Fruit fly (Drosophila melanogaster) whole organism, embryonic: ENCODE data around the gene CG6972.

Experiments used
- Bgb ChIP-seq: fragments of 200-800 bp; sonication (Bioruptor generic); IDR thresholded peaks from 2 replicates; pipeline ENCODE4 v1.3.6; 2022; ENCODE audit warnings: missing biosample characterization, missing genetic modification characterization; ENCODE audit not compliant: partially characterized antibody
- CG11247 ChIP-seq: fragments of 200-800 bp; sonication (Bioruptor generic); IDR thresholded peaks from 2 replicates; pipeline ENCODE4 v1.3.6; 2022; ENCODE audit warnings: missing biosample characterization, missing genetic modification characterization
- CG13123 ChIP-seq: fragments of 200-800 bp; sonication (Bioruptor generic); optimal IDR thresholded peaks from 2 replicates; lab custom pipeline; 2016; ENCODE audit warnings: missing biosample characterization, missing genetic modification characterization
- CG14014 ChIP-seq: fragments of 200-800 bp; sonication (Bioruptor generic); IDR thresholded peaks from 2 replicates; pipeline ENCODE4 v1.3.6; 2022; ENCODE audit warnings: missing biosample characterization, missing genetic modification characterization
- CG14441 ChIP-seq: fragments of 200-800 bp; sonication (Bioruptor generic); IDR thresholded peaks from 2 replicates; pipeline ENCODE4 v1.3.6; 2022; ENCODE audit warnings: missing biosample characterization, missing genetic modification characterization
- CG14667 ChIP-seq: fragments of 200-800 bp; sonication (Bioruptor generic); IDR thresholded peaks from 2 replicates; pipeline ENCODE4 v1.3.6; 2022; ENCODE audit warnings: missing biosample characterization, missing genetic modification characterization
- CG14860 ChIP-seq: fragments of 200-800 bp; sonication (Bioruptor generic); IDR thresholded peaks from 3 replicates; pipeline ENCODE4 v1.3.6; 2022; ENCODE audit warnings: missing biosample characterization, missing genetic modification characterization; ENCODE audit not compliant: partially characterized antibody
- CG15514 ChIP-seq: fragments of 200-800 bp; sonication (Bioruptor generic); optimal IDR thresholded peaks from 3 replicates; lab custom pipeline; 2017; ENCODE audit warnings: missing biosample characterization, missing genetic modification characterization, mild to moderate bottlenecking, moderate library complexity, missing genetic modification reagents
- CG1602 ChIP-seq: fragments of 200-800 bp; sonication (Bioruptor generic); optimal IDR thresholded peaks from 3 replicates; lab custom pipeline; 2016; ENCODE audit warnings: missing biosample characterization, missing genetic modification characterization
- CG16779 ChIP-seq: fragments of 200-800 bp; sonication (Bioruptor generic); IDR thresholded peaks from 2 replicates; pipeline ENCODE4 v1.3.6; 2022; ENCODE audit warnings: missing biosample characterization, missing genetic modification characterization
- CG2116 ChIP-seq: fragments of 200-800 bp; sonication (Bioruptor generic); optimal IDR thresholded peaks from 3 replicates; lab custom pipeline; 2018; ENCODE audit warnings: missing biosample characterization, mild to moderate bottlenecking, missing genetic modification characterization
- CG2678 ChIP-seq: fragments of 200-800 bp; sonication (Bioruptor generic); optimal IDR thresholded peaks from 3 replicates; lab custom pipeline; 2019; ENCODE audit warnings: missing biosample characterization, mild to moderate bottlenecking, missing genetic modification characterization, moderate library complexity
- CG30403 ChIP-seq: fragments of 200-800 bp; sonication (Bioruptor generic); optimal IDR thresholded peaks from 3 replicates; lab custom pipeline; 2016; ENCODE audit warnings: missing biosample characterization, missing genetic modification characterization
- CG30431 ChIP-seq: fragments of 200-800 bp; sonication (Bioruptor generic); optimal IDR thresholded peaks from 2 replicates; lab custom pipeline; 2017; ENCODE audit warnings: missing biosample characterization, missing genetic modification characterization
- CG3163 ChIP-seq: fragments of 200-800 bp; sonication (Bioruptor generic); optimal IDR thresholded peaks from 3 replicates; lab custom pipeline; 2016; ENCODE audit warnings: missing biosample characterization, missing genetic modification characterization
- CG32772 ChIP-seq: fragments of 200-800 bp; sonication (Bioruptor generic); IDR thresholded peaks from 2 replicates; pipeline ENCODE4 v1.3.6; 2022; ENCODE audit warnings: missing biosample characterization, missing genetic modification characterization
- CG4328 ChIP-seq: fragments of 200-800 bp; sonication (Bioruptor generic); optimal IDR thresholded peaks from 3 replicates; lab custom pipeline; 2017; ENCODE audit warnings: missing biosample characterization, missing genetic modification reagents, missing genetic modification characterization
- CG6654 ChIP-seq: fragments of 200-800 bp; sonication (Bioruptor generic); optimal IDR thresholded peaks from 2 replicates; lab custom pipeline; 2017; ENCODE audit warnings: missing biosample characterization, mild to moderate bottlenecking, missing genetic modification characterization
- CG6791 ChIP-seq: fragments of 200-800 bp; sonication (Bioruptor generic); IDR thresholded peaks from 3 replicates; pipeline ENCODE4 v1.3.6; 2022; ENCODE audit warnings: missing biosample characterization, missing genetic modification characterization; ENCODE audit not compliant: partially characterized antibody
- CG7963 ChIP-seq: fragments of 200-800 bp; sonication (Bioruptor generic); IDR thresholded peaks from 3 replicates; pipeline ENCODE4 v1.3.6; 2022; ENCODE audit warnings: missing biosample characterization, missing genetic modification characterization; ENCODE audit not compliant: partially characterized antibody
- CG8765 ChIP-seq: fragments of 200-800 bp; sonication (Bioruptor generic); IDR thresholded peaks from 2 replicates; pipeline ENCODE4 v1.3.6; 2022; ENCODE audit warnings: missing biosample characterization, missing genetic modification characterization
- Chrac-16 ChIP-seq: fragments of 200-800 bp; sonication (Bioruptor generic); optimal IDR thresholded peaks from 3 replicates; lab custom pipeline; 2016; ENCODE audit warnings: missing biosample characterization, missing genetic modification characterization
- Lim3 ChIP-seq: fragments of 200-800 bp; sonication (Bioruptor generic); IDR thresholded peaks from 2 replicates; pipeline ENCODE4 v1.3.6; 2022; ENCODE audit warnings: missing biosample characterization, missing genetic modification characterization
- Mes4 ChIP-seq: fragments of 200-800 bp; sonication (Bioruptor generic); optimal IDR thresholded peaks from 2 replicates; lab custom pipeline; 2016; ENCODE audit warnings: missing biosample characterization, missing genetic modification characterization
- NK7.1 ChIP-seq: fragments of 200-800 bp; sonication (Bioruptor generic); optimal IDR thresholded peaks from 3 replicates; lab custom pipeline; 2016; ENCODE audit warnings: missing biosample characterization, missing genetic modification characterization
- Neu2 ChIP-seq: fragments of 200-800 bp; sonication (Bioruptor generic); optimal IDR thresholded peaks from 3 replicates; lab custom pipeline; 2016; ENCODE audit warnings: missing biosample characterization, missing genetic modification characterization, borderline replicate concordance
- amos ChIP-seq: fragments of 200-800 bp; sonication (Bioruptor generic); IDR thresholded peaks from 2 replicates; pipeline ENCODE4 v1.3.6; 2022; ENCODE audit warnings: missing biosample characterization, missing genetic modification characterization; ENCODE audit not compliant: partially characterized antibody
- br ChIP-seq: fragments of >200 bp; optimal IDR thresholded peaks from 2 replicates; lab custom pipeline; 2017
- cato ChIP-seq: fragments of 200-800 bp; sonication (Bioruptor generic); optimal IDR thresholded peaks from 2 replicates; lab custom pipeline; 2016; ENCODE audit warnings: missing biosample characterization, missing genetic modification characterization, borderline replicate concordance
- crp ChIP-seq, 2 experiments: fragments of 200-800 bp; sonication (Bioruptor generic); optimal IDR thresholded peaks; 2 replicates in 1 of 2; 3 replicates in 1 of 2; lab custom pipeline; 2017; ENCODE audit warnings: missing biosample characterization in 2 of 2, missing genetic modification characterization in 2 of 2, mild to moderate bottlenecking in 1 of 2, moderate library complexity in 1 of 2
- dimm ChIP-seq: fragments of 200-800 bp; sonication (Bioruptor generic); IDR thresholded peaks from 2 replicates; pipeline ENCODE4 v1.3.6; 2022; ENCODE audit warnings: missing biosample characterization, missing genetic modification characterization
- dmrt99B ChIP-seq: fragments of 200-800 bp; sonication (Bioruptor generic); optimal IDR thresholded peaks from 2 replicates; lab custom pipeline; 2018; ENCODE audit warnings: missing biosample characterization, mild to moderate bottlenecking, missing genetic modification characterization, moderate library complexity
- fd64A ChIP-seq: fragments of 200-800 bp; sonication (Bioruptor generic); optimal IDR thresholded peaks from 3 replicates; lab custom pipeline; 2018; ENCODE audit warnings: missing biosample characterization, mild to moderate bottlenecking, missing genetic modification characterization
- fru ChIP-seq: fragments of >200 bp; optimal IDR thresholded peaks from 2 replicates; lab custom pipeline; 2017
- hbn ChIP-seq: fragments of 200-800 bp; sonication (Bioruptor generic); IDR thresholded peaks from 2 replicates; pipeline ENCODE4 v1.3.6; 2022; ENCODE audit warnings: missing biosample characterization, missing genetic modification characterization; ENCODE audit not compliant: partially characterized antibody
- peb ChIP-seq: fragments of 200-800 bp; sonication (Bioruptor generic); IDR thresholded peaks from 2 replicates; pipeline ENCODE4 v1.3.6; 2022; ENCODE audit warnings: missing biosample characterization, missing genetic modification characterization
- pros ChIP-seq: fragments of 200-800 bp; sonication (Bioruptor generic); optimal IDR thresholded peaks from 3 replicates; lab custom pipeline; 2019; ENCODE audit warnings: missing biosample characterization, mild to moderate bottlenecking, missing genetic modification characterization, moderate library complexity
- ranshi ChIP-seq: fragments of 200-800 bp; sonication (Bioruptor generic); IDR thresholded peaks from 2 replicates; pipeline ENCODE4 v1.3.6; 2022; ENCODE audit warnings: missing biosample characterization, missing genetic modification characterization
- schlank ChIP-seq: fragments of 200-800 bp; sonication (Bioruptor generic); optimal IDR thresholded peaks from 2 replicates; lab custom pipeline; 2018; ENCODE audit warnings: missing biosample characterization, mild to moderate bottlenecking, missing genetic modification characterization
- sens ChIP-seq: fragments of 200-800 bp; sonication (Bioruptor generic); peaks from one replicate; lab custom pipeline; 2016; ENCODE audit warnings: missing biosample characterization, missing genetic modification characterization
- sna ChIP-seq: fragments of 200-800 bp; sonication (Bioruptor generic); IDR thresholded peaks from 2 replicates; pipeline ENCODE4 v1.3.6; 2022; ENCODE audit warnings: missing biosample characterization, missing genetic modification characterization; ENCODE audit not compliant: partially characterized antibody
- sob ChIP-seq: fragments of 200-800 bp; sonication (Bioruptor generic); IDR thresholded peaks from 2 replicates; pipeline ENCODE4 v1.3.6; 2022; ENCODE audit warnings: missing biosample characterization, missing genetic modification characterization
- stc ChIP-seq: fragments of 200-800 bp; sonication (Bioruptor generic); IDR thresholded peaks from 2 replicates; pipeline ENCODE4 v1.3.6; 2022; ENCODE audit warnings: missing biosample characterization, missing genetic modification characterization
- sug ChIP-seq: fragments of 200-800 bp; optimal IDR thresholded peaks from 2 replicates; lab custom pipeline; 2019; ENCODE audit warnings: missing biosample characterization, mild to moderate bottlenecking, missing genetic modification characterization, moderate library complexity
- tio ChIP-seq: fragments of 200-800 bp; sonication (Bioruptor generic); optimal IDR thresholded peaks from 2 replicates; lab custom pipeline; 2017; ENCODE audit warnings: missing biosample characterization, missing genetic modification characterization, inconsistent platforms
- trem ChIP-seq: fragments of 200-800 bp; optimal IDR thresholded peaks from 3 replicates; lab custom pipeline; 2019; ENCODE audit warnings: missing biosample characterization, mild to moderate bottlenecking, missing genetic modification characterization, moderate library complexity
- twi ChIP-seq: fragments of 200-800 bp; optimal IDR thresholded peaks from 2 replicates; lab custom pipeline; 2019; ENCODE audit warnings: missing biosample characterization, mild to moderate bottlenecking, missing genetic modification characterization, moderate library complexity
- tx ChIP-seq: fragments of 200-800 bp; sonication (Bioruptor generic); optimal IDR thresholded peaks from 2 replicates; lab custom pipeline; 2016; ENCODE audit warnings: missing biosample characterization, missing genetic modification characterization
- zen2 ChIP-seq: fragments of 200-800 bp; sonication (Bioruptor generic); IDR thresholded peaks from 3 replicates; pipeline ENCODE4 v1.3.6; 2022; ENCODE audit warnings: missing biosample characterization, missing genetic modification characterization; ENCODE audit not compliant: partially characterized antibody

CG6972 gene

dm6 chr3R:22726031-22726770, 24.4 kb downstream of the CG6972 start, which contains the start of gene RNF220 (continued):
- TF ChIP-seq CG8765 (GFP tag; lab: Robert Waterston, UW) (no peak), pros (GFP tag; lab: Kevin White, UChicago) (no peak), CG30403 (GFP tag; lab: Kevin White, UChicago) (peak; percentile 54), fd64A (GFP tag; lab: Kevin White, UChicago) (no peak), CG13123 (GFP tag; lab: Kevin White, UChicago) (no peak), fru (lab: Kevin White, UChicago) (no peak), CG7963 (GFP tag; lab: Robert Waterston, UW) (peak; percentile 61; the same call in 2 of the 3 replicates), Neu2 (no peak), amos (GFP tag; lab: Robert Waterston, UW) (peak; percentile 82), CG14441 (GFP tag; lab: Robert Waterston, UW) (0 out of 2 replicates have a peak, but pooled peaks have one; percentile 4), CG3163 (no peak), Chrac-16 (GFP tag; lab: Kevin White, UChicago) (no peak), CG6654 (no peak), CG32772 (GFP tag; lab: Robert Waterston, UW) (no peak), tio (GFP tag; lab: Kevin White, UChicago) (no peak), br (lab: Kevin White, UChicago) (no peak), CG14667 (GFP tag; lab: Robert Waterston, UW) (0 out of 2 replicates have a peak, but pooled peaks have one; percentile 8), CG6791 (GFP tag; lab: Robert Waterston, UW) (peak; percentile 81), trem (tag; lab: Kevin White, UChicago) (peak; percentile 8), ranshi (GFP tag; lab: Robert Waterston, UW) (no peak), twi (tag; lab: Kevin White, UChicago) (no peak), dmrt99B (tag; lab: Kevin White, UChicago) (peak; percentile 13), sna (no peak; the same call in 1 of the 2 replicates), NK7.1 (GFP tag; lab: Kevin White, UChicago) (no peak), hbn (GFP tag; lab: Robert Waterston, UW) (peak; percentile 60), CG30431 (GFP tag; lab: Kevin White, UChicago) (no peak), CG2678 (tag; lab: Kevin White, UChicago) (peak; percentile 35), sob (GFP tag; lab: Robert Waterston, UW) (no peak), CG14014 (GFP tag; lab: Robert Waterston, UW) (no peak), CG16779 (GFP tag; lab: Robert Waterston, UW) (no peak), Bgb (GFP tag; lab: Robert Waterston, UW) (peak; percentile 75), CG11247 (GFP tag; lab: Robert Waterston, UW) (no peak), crp (GFP tag; optimal IDR thresholded peaks at IDR 0.05; lab: Kevin White, UChicago) (no peak), CG2116 (GFP tag; lab: Kevin White, UChicago) (peak; percentile 46), Mes4 (GFP tag; lab: Kevin White, UChicago) (no peak), schlank (tag; lab: Kevin White, UChicago) (no peak), CG15514 (GFP tag; lab: Kevin White, UChicago) (no peak), CG14860 (GFP tag; lab: Robert Waterston, UW) (no peak; the same call in 2 of the 3 replicates), zen2 (GFP tag; lab: Robert Waterston, UW) (peak; percentile 60), sens (GFP tag; lab: Kevin White, UChicago) (no peak), tx (GFP tag; lab: Kevin White, UChicago) (no peak), cato (GFP tag; lab: Kevin White, UChicago) (no peak), CG1602 (GFP tag; lab: Kevin White, UChicago) (peak; percentile 9), stc (GFP tag; lab: Robert Waterston, UW) (no peak), Lim3 (GFP tag; lab: Robert Waterston, UW) (no peak), dimm (no peak; the same call in 1 of the 2 replicates), peb (GFP tag; lab: Robert Waterston, UW) (no peak), sug (tag; lab: Kevin White, UChicago) (no peak), CG4328 (GFP tag; lab: Kevin White, UChicago) (no peak)
